Worm (Caenorhabditis elegans) whole organism, L4/young adult: ENCODE measurements around the gene aptf-1.

Source experiments
- W03F9.2 ChIP-seq: fragments of 150-350 bp; optimal IDR thresholded peaks from 2 replicates; lab custom pipeline; 2014; ENCODE audit warnings: missing biosample characterization, missing genetic modification characterization
- dao-5 ChIP-seq: sonication (generic microtip); optimal IDR thresholded peaks from 2 replicates; lab custom pipeline; 2016; ENCODE audit warnings: missing genotype, missing genetic modification characterization, moderate library complexity, missing compliant biosample characterization
- him-1 ChIP-seq: sonication (generic microtip); optimal IDR thresholded peaks from 2 replicates; lab custom pipeline; 2016; ENCODE audit warnings: missing genotype, missing genetic modification reagents, missing genetic modification characterization, missing compliant biosample characterization

Gene aptf-1

DNA sequence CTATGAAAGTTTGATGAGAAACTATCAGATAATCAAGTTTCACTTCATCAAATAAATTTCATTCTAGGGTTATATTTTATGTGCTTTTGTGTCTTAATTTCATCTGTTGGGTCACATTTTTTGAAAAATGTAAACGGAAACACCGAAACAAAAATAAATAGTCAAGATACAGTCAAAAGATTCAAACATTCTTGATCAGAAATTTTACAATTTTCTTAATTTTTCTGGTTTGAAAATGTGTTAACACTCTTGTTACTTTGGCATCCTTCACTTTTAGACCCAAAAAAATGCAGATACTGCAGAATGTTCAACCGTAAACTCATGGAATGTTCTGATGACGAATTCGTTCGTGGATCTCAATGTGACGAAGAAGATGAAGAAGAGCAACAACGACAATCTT, at the start of gene aptf-1:
Gene aptf-1 (plus strand): TSS at position 301 of the 400 bp plus-strand sequence.
- TF ChIP-seq W03F9.2 (tag; lab: Kevin White, UChicago) (no peak), him-1 (no peak), dao-5 (tag; lab: Kevin White, UChicago) (no peak)

ce11 chrII:6407279-6407678, 47.5 kb upstream of the aptf-1 start, which contains the start of gene spp-11:
TSS of gene spp-11 (minus strand) at chrII:6407379.
- TF ChIP-seq dao-5 (tag; lab: Kevin White, UChicago) (no peak), him-1 (no peak), W03F9.2 (tag; lab: Kevin White, UChicago) (no peak)

DNA sequence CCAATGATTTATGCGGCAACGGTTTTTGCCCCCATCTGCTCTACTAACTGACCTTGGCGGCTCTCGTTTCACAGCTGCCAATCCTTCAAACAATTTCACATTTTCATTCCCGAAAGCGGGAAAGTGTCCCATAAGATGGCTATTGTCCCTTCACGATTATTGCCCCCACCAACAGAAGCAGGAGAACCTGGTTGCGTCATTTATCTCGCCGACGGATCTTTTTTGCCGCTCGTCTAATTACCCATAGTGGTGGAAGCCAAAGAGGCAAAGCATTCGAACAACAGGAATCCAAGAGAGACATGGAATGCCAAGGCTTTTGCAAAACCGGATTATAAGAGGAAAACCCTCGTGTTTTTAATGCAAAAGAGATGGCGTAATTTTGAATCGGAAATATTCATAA, 45.7 kb upstream of the aptf-1 start:
- no peak for TF ChIP-seq dao-5 (tag; lab: Kevin White, UChicago)

DNA sequence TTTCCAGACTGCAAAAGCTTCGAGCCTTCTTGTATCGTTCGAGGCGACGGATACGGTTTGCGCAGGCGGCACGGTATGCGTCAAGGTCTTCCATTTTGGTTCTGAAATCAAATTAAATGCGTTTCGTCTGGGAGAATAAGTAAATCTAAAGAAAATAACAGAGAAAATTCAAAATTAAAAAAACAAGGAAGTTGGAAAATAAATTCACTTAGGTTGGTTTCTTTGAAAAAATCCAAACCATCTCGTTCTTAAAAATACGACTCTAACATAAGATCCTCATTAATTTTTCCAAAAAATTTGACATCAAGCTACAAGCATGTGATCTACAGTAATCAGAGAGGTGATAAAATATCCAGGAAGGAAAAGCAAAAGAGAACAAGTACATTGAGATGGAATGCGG, 44.6 kb upstream of the aptf-1 start, which contains the start of gene T25D10.4:
Gene T25D10.4 (minus strand): TSS at position 101 of the 400 bp plus-strand sequence.
- TF ChIP-seq W03F9.2 (tag; lab: Kevin White, UChicago) (no peak), him-1 (no peak), dao-5 (tag; lab: Kevin White, UChicago) (no peak)

DNA sequence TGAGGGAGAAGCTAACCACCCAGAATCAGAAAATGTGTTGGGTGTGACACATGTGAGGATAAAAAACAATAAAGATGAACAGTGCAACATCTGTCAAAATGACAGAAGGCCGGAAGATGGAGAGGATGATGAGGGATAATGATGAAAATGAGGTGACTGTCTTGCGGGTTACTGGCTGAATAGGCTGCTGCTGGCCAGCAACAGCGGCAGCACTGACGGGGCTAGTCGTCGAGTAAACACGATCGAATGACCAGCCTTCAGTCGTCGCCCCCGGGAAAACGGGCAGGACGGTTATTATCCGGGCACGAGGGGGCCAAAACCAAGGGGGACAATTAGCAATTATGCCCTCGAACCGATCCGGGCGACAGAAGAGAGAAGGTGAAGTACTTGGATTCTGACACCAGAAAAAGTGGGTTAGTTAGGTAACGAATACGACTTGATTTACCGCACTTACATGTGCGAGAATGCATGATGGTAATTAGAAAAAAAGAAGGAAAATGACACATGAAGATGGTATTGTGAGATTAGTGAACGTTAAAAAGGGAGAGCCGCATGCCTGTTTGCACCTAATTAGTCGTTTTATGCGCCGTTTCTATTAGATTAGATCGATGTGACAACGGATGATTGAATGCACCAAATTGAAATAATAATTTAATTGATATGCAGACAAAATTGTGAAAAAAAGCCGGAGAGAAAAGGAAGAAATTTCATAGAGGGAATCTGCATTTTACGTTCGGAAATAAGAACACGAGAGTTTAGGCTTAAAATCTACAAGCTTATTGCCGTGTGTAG, 42.9 kb upstream of the aptf-1 start:
- TF ChIP-seq W03F9.2 (tag; lab: Kevin White, UChicago) (no peak), him-1 (no peak), dao-5 (tag; lab: Kevin White, UChicago) (no peak)

DNA sequence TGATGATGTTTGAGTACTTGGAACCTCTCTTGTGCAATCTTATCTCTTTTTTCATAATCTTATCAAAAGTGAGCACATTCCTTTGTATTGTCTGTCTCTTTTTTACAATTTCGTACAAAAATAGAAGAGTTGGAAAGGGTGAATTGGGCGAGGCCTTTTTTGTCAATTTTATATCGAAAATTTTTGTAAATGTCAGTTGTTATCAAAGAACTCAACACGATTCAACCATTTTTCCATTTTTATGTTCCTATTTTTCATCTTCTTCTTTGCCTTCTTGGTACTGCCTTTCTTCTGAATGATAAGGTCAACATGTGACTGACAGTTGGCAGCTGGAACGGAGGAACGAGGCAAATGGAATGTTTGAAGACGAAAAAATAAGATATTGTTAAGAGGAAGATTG, 41.0 kb upstream of the aptf-1 start:
- TF ChIP-seq W03F9.2 (tag; lab: Kevin White, UChicago) = no peak
- TF ChIP-seq him-1 = no peak
- no peak for TF ChIP-seq dao-5 (tag; lab: Kevin White, UChicago)

- no peak for TF ChIP-seq W03F9.2 (tag; lab: Kevin White, UChicago)
- TF ChIP-seq him-1 = no peak
- TF ChIP-seq dao-5 (tag; lab: Kevin White, UChicago) = no peak
Observed at ce11 chrII:6417999-6418398, 36.8 kb upstream of the aptf-1 start.

DNA sequence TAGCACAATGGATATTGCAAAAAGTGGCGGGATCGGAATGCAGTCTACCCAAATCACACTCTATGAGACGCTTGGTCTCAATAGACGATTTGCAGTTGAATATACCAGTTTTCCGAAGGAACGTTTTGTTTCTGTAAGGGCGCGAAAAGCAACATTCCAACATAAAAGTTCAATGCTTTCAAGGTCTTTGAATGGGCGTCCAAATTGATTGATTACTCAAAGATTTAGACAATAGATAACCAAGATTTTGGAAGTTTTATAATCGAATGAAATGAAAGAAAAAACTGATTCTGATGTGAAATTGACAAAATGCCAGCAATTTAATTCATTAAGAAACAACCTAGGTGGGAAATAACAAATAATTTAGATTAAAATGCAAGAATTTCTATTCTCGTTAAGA, 35.6 kb upstream of the aptf-1 start:
- TF ChIP-seq W03F9.2 (tag; lab: Kevin White, UChicago) = no peak
- no peak for TF ChIP-seq him-1
- no peak for TF ChIP-seq dao-5 (tag; lab: Kevin White, UChicago)

- TF ChIP-seq W03F9.2 (tag; lab: Kevin White, UChicago) (no peak), him-1 (no peak), dao-5 (tag; lab: Kevin White, UChicago) (no peak)
Observed at ce11 chrII:6422812-6423211, 32.0 kb upstream of the aptf-1 start, which contains the start of gene K03H9.3. TSS of gene K03H9.3 (plus strand) at chrII:6423112.

DNA sequence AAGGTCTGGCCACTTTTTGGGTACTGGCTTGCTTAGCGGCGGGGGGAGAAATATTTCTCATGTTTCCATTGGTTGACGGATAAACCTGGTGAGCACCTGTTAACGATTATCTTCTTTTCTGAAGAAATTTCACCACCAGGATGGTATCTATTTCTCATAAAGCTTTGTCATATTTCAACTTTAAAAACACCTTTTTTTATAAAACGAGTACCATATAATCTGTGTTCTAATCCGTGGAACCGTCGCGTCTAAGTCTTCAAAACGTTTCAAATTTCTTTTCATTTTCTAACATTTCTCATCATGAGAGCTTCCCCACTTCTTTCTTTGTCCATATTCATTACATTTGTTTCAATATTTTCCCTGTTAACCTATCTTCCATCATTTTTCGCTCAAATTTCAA, 28.8 kb upstream of the aptf-1 start, which contains the start of gene col-75:
Gene col-75 (plus strand): TSS at position 301 of the 400 bp plus-strand sequence.
- TF ChIP-seq him-1 (no peak), dao-5 (tag; lab: Kevin White, UChicago) (no peak), W03F9.2 (tag; lab: Kevin White, UChicago) (no peak)

DNA sequence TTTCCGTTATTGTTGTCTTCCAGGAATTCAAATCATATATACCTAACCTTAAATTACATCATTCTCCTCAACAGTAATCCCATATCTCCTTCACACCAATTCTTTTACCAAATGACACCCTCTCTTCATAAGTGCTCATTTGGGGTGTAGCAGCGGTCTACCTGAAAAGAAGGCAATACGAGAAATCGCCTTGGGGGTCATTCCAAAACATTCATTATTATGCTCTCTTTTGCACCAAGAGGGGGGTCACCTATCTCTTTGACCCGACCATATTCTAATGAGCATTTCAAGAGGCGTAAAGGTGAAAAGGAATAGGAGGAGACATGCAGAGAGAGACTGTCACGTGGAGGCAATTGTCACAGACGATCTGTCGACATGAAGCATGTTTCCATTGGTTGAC, 17.9 kb upstream of the aptf-1 start:
- TF ChIP-seq him-1 (no peak), W03F9.2 (tag; lab: Kevin White, UChicago) (no peak), dao-5 (tag; lab: Kevin White, UChicago) (no peak)

ce11 chrII:6441128-6441527, 13.6 kb upstream of the aptf-1 start, which contains the start of gene cutl-16:
TSS of gene cutl-16 (plus strand) at chrII:6441428.
- no peak for TF ChIP-seq W03F9.2 (tag; lab: Kevin White, UChicago)
- TF ChIP-seq him-1 = no peak
- TF ChIP-seq dao-5 (tag; lab: Kevin White, UChicago) = no peak

DNA sequence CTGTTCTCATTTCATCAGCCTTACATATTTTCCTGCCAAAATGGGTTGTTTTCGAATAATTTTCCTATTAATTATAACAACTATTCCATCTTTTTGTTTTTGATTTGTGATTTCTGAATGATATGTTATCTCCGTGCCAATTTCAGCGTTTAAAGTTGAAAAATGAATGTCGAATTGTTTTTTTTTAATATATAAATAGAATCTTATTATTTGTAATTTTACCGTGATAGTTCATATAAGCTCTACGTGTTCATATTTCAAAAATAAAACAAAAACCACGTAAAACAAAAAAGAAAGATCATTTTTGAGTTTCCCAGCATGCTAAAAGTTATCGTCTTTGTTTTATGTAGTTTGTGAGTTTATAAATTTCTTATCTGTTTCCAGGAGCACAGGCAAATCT, 11.1 kb upstream of the aptf-1 start, which contains the start of gene K06A1.2:
Gene K06A1.2 (plus strand): TSS at position 301 of the 400 bp plus-strand sequence.
- TF ChIP-seq dao-5 (tag; lab: Kevin White, UChicago) (no peak), W03F9.2 (tag; lab: Kevin White, UChicago) (no peak), him-1 (no peak)

ce11 chrII:6448189-6448588, 6.6 kb upstream of the aptf-1 start:
- TF ChIP-seq him-1 (no peak), W03F9.2 (tag; lab: Kevin White, UChicago) (no peak), dao-5 (tag; lab: Kevin White, UChicago) (no peak)
